Fruit fly (Drosophila melanogaster) whole organism, embryonic: Measurements from ENCODE around the gene Tsp5D.

Source experiments
- Atf-2 ChIP-seq: fragments of 200-800 bp; sonication (Bioruptor generic); optimal IDR thresholded peaks from 2 replicates; lab custom pipeline; 2016; ENCODE audit warnings: missing biosample characterization, missing genetic modification characterization
- C15 ChIP-seq: fragments of 200-800 bp; sonication (Bioruptor generic); IDR thresholded peaks from 3 replicates; pipeline ENCODE4 v1.3.6; 2022; ENCODE audit warnings: missing biosample characterization, missing genetic modification characterization
- CG10147 ChIP-seq: fragments of 200-800 bp; sonication (Bioruptor generic); optimal IDR thresholded peaks from 2 replicates; lab custom pipeline; 2019; ENCODE audit warnings: missing biosample characterization, mild to moderate bottlenecking, missing genetic modification characterization, moderate library complexity
- CG10267 ChIP-seq: fragments of 200-800 bp; sonication (Bioruptor generic); optimal IDR thresholded peaks from 2 replicates; lab custom pipeline; 2018; ENCODE audit warnings: missing biosample characterization, mild to moderate bottlenecking, missing genetic modification characterization, moderate library complexity
- CG10321 ChIP-seq: fragments of 200-800 bp; sonication (Bioruptor generic); IDR thresholded peaks from 2 replicates; pipeline ENCODE4 v1.3.6; 2022; ENCODE audit warnings: missing biosample characterization, missing genetic modification characterization
- CG10431 ChIP-seq: fragments of 200-800 bp; sonication (Bioruptor generic); optimal IDR thresholded peaks from 3 replicates; lab custom pipeline; 2018; ENCODE audit warnings: missing biosample characterization, mild to moderate bottlenecking, missing genetic modification characterization
- CG2889 ChIP-seq: fragments of 200-800 bp; sonication (Bioruptor generic); IDR thresholded peaks from 3 replicates; pipeline ENCODE4 v1.3.6; 2022; ENCODE audit warnings: missing biosample characterization, missing genetic modification characterization
- CG3065 ChIP-seq: fragments of 200-800 bp; sonication (Bioruptor generic); optimal IDR thresholded peaks from 2 replicates; lab custom pipeline; 2016; ENCODE audit warnings: missing biosample characterization, missing genetic modification characterization
- CG3838 ChIP-seq: fragments of 200-800 bp; sonication (Bioruptor generic); optimal IDR thresholded peaks from 3 replicates; lab custom pipeline; 2016; ENCODE audit warnings: missing biosample characterization, missing genetic modification characterization
- CG5180 ChIP-seq: fragments of 200-800 bp; sonication (Bioruptor generic); optimal IDR thresholded peaks from 3 replicates; lab custom pipeline; 2017; ENCODE audit warnings: missing biosample characterization, missing genetic modification characterization, mild to moderate bottlenecking, moderate library complexity, missing genetic modification reagents
- CG6272 ChIP-seq: fragments of 200-800 bp; sonication (Bioruptor generic); IDR thresholded peaks from 2 replicates; pipeline ENCODE4 v1.3.6; 2022; ENCODE audit warnings: missing biosample characterization, missing genetic modification characterization
- CG6791 ChIP-seq: fragments of 200-800 bp; sonication (Bioruptor generic); IDR thresholded peaks from 3 replicates; pipeline ENCODE4 v1.3.6; 2022; ENCODE audit warnings: missing biosample characterization, missing genetic modification characterization; ENCODE audit not compliant: partially characterized antibody
- CG7839 ChIP-seq: fragments of 200-800 bp; sonication (Bioruptor generic); optimal IDR thresholded peaks from 3 replicates; lab custom pipeline; 2018; ENCODE audit warnings: missing biosample characterization, mild to moderate bottlenecking, missing genetic modification characterization, moderate library complexity
- CG8089 ChIP-seq: fragments of 200-800 bp; sonication (Bioruptor generic); optimal IDR thresholded peaks from 3 replicates; lab custom pipeline; 2016; ENCODE audit warnings: missing biosample characterization, missing genetic modification characterization
- CG8281 ChIP-seq: fragments of 200-800 bp; sonication (Bioruptor generic); optimal IDR thresholded peaks from 2 replicates; lab custom pipeline; 2018; ENCODE audit warnings: missing biosample characterization, mild to moderate bottlenecking, missing genetic modification characterization, moderate library complexity
- CG8478 ChIP-seq: fragments of >200 bp; optimal IDR thresholded peaks from 2 replicates; lab custom pipeline; 2018
- CG9215 ChIP-seq: fragments of 200-800 bp; sonication (Bioruptor generic); IDR thresholded peaks from 2 replicates; pipeline ENCODE4 v1.3.6; 2022; ENCODE audit warnings: missing biosample characterization, missing genetic modification characterization
- CG9727 ChIP-seq: fragments of 200-800 bp; sonication (Bioruptor generic); optimal IDR thresholded peaks from 3 replicates; lab custom pipeline; 2017; ENCODE audit warnings: missing biosample characterization, mild to moderate bottlenecking, missing genetic modification characterization
- CHES-1-like ChIP-seq: fragments of 200-800 bp; sonication (Bioruptor generic); optimal IDR thresholded peaks from 2 replicates; lab custom pipeline; 2016; ENCODE audit warnings: missing biosample characterization, missing genetic modification characterization
- CoRest ChIP-seq: fragments of 200-800 bp; sonication (Bioruptor generic); optimal IDR thresholded peaks from 3 replicates; lab custom pipeline; 2018; ENCODE audit warnings: missing biosample characterization, mild to moderate bottlenecking, missing genetic modification characterization, moderate library complexity
- ERR ChIP-seq: fragments of 200-800 bp; sonication (Bioruptor generic); optimal IDR thresholded peaks from 2 replicates; lab custom pipeline; 2016; ENCODE audit warnings: missing biosample characterization, missing genetic modification characterization
- Eip74EF ChIP-seq, 2 experiments: fragments of 200-800 bp in 1 of 2; fragments of >200 bp in 1 of 2; sonication (Bioruptor generic) in 1 of 2; optimal IDR thresholded peaks; 2 replicates each; lab custom pipeline; 2017 to 2019; ENCODE audit warnings: missing biosample characterization in 2 of 2, missing genetic modification characterization in 2 of 2, mild to moderate bottlenecking in 1 of 2, moderate library complexity in 1 of 2
- H15 ChIP-seq: fragments of 200-800 bp; sonication (Bioruptor generic); IDR thresholded peaks from 3 replicates; pipeline ENCODE4 v1.3.6; 2022; ENCODE audit warnings: missing biosample characterization, missing genetic modification characterization
- Hr3 ChIP-seq: fragments of 200-800 bp; sonication (Bioruptor generic); optimal IDR thresholded peaks from 3 replicates; lab custom pipeline; 2016; ENCODE audit warnings: missing biosample characterization, missing genetic modification characterization
- Mad ChIP-seq: fragments of 200-800 bp; sonication (Bioruptor generic); optimal IDR thresholded peaks from 2 replicates; lab custom pipeline; 2016; ENCODE audit warnings: missing biosample characterization, missing genetic modification characterization
- Optix ChIP-seq: fragments of 200-800 bp; sonication (Bioruptor generic); IDR thresholded peaks from 3 replicates; pipeline ENCODE4 v1.3.6; 2022; ENCODE audit warnings: missing biosample characterization, missing genetic modification characterization
- Stat92E ChIP-seq, 3 experiments: fragments of >200 bp in 2 of 3; fragments of 200-800 bp in 1 of 3; sonication (Bioruptor generic) in 1 of 3; optimal IDR thresholded peaks; 2 replicates each; lab custom pipeline; 2017 to 2019; ENCODE audit warnings: missing biosample characterization in 3 of 3, missing genetic modification characterization in 3 of 3, mild to moderate bottlenecking in 1 of 3, moderate library complexity in 1 of 3
- Usf ChIP-seq: fragments of 200-800 bp; sonication (Bioruptor generic); optimal IDR thresholded peaks from 2 replicates; lab custom pipeline; 2017; ENCODE audit warnings: missing genotype, missing biosample characterization, missing genetic modification characterization
- btn ChIP-seq: fragments of 200-800 bp; sonication (Bioruptor generic); optimal IDR thresholded peaks from 2 replicates; lab custom pipeline; 2016; ENCODE audit warnings: missing biosample characterization, missing genetic modification characterization
- chif ChIP-seq, 2 experiments: fragments of 200-800 bp; sonication (Bioruptor generic); optimal IDR thresholded peaks; 3 replicates each; lab custom pipeline; 2016; ENCODE audit warnings: missing biosample characterization in 2 of 2, missing genetic modification characterization in 2 of 2
- crol ChIP-seq: fragments of 200-800 bp; sonication (Bioruptor generic); IDR thresholded peaks from 2 replicates; pipeline ENCODE4 v1.3.6; 2022; ENCODE audit warnings: missing biosample characterization, missing genetic modification characterization
- da ChIP-seq: fragments of 200-800 bp; sonication (Bioruptor generic); optimal IDR thresholded peaks from 2 replicates; lab custom pipeline; 2016; ENCODE audit warnings: missing biosample characterization, missing genetic modification characterization
- dan ChIP-seq: fragments of 200-800 bp; sonication (Bioruptor generic); IDR thresholded peaks from 2 replicates; pipeline ENCODE4 v1.3.6; 2022; ENCODE audit warnings: missing biosample characterization, missing genetic modification characterization
- esg ChIP-seq: fragments of 200-800 bp; sonication (Bioruptor generic); conservative IDR thresholded peaks from 2 replicates; pipeline ENCODE4 v1.3.6; 2022; ENCODE audit warnings: missing biosample characterization, missing genetic modification characterization
- eve ChIP-seq, 2 experiments: fragments of >200 bp; optimal IDR thresholded peaks; 2 replicates each; lab custom pipeline; 2017; ENCODE audit warnings: missing biosample characterization in 2 of 2, missing genetic modification characterization in 2 of 2
- fd96Cb ChIP-seq: fragments of 200-800 bp; sonication (Bioruptor generic); optimal IDR thresholded peaks from 2 replicates; lab custom pipeline; 2018; ENCODE audit warnings: missing biosample characterization, mild to moderate bottlenecking, missing genetic modification characterization, moderate library complexity
- gcm2 ChIP-seq: fragments of 200-800 bp; sonication (Bioruptor generic); optimal IDR thresholded peaks from 2 replicates; lab custom pipeline; 2016; ENCODE audit warnings: missing biosample characterization, missing genetic modification characterization
- gro ChIP-seq: fragments of 200-800 bp; sonication (Bioruptor generic); optimal IDR thresholded peaks from 2 replicates; lab custom pipeline; 2016; ENCODE audit warnings: missing biosample characterization, missing genetic modification characterization
- hb ChIP-seq: fragments of 200-800 bp; sonication (Bioruptor generic); IDR thresholded peaks from 3 replicates; pipeline ENCODE4 v1.3.6; 2022; ENCODE audit warnings: missing biosample characterization, missing genetic modification characterization; ENCODE audit not compliant: partially characterized antibody
- lab ChIP-seq: fragments of 200-800 bp; sonication (Bioruptor generic); optimal IDR thresholded peaks from 3 replicates; lab custom pipeline; 2017; ENCODE audit warnings: missing biosample characterization, missing genetic modification characterization, mild to moderate bottlenecking, moderate library complexity, missing genetic modification reagents
- nerfin-2 ChIP-seq: fragments of 200-800 bp; sonication (Bioruptor generic); IDR thresholded peaks from 2 replicates; pipeline ENCODE4 v1.3.6; 2022; ENCODE audit warnings: missing biosample characterization, missing genetic modification characterization; ENCODE audit not compliant: partially characterized antibody
- otp ChIP-seq: fragments of 200-800 bp; sonication (Bioruptor generic); IDR thresholded peaks from 3 replicates; pipeline ENCODE4, ENCODE4 v1.3.6; 2022; ENCODE audit warnings: missing biosample characterization, missing genetic modification characterization
- pan ChIP-seq, 4 experiments: fragments of >200 bp in 3 of 4; fragments of 200-800 bp in 1 of 4; sonication (Bioruptor generic) in 1 of 4; optimal IDR thresholded peaks in 3 of 4; IDR thresholded peaks in 1 of 4; 2 replicates each; pipeline versions ENCODE4 v1.3.6 to Lab custom; 2017 to 2022; ENCODE audit warnings: missing biosample characterization in 2 of 4, missing genetic modification characterization in 2 of 4, mixed read lengths in 1 of 4
- pnt ChIP-seq: fragments of 200-800 bp; sonication (Bioruptor generic); optimal IDR thresholded peaks from 3 replicates; lab custom pipeline; 2016; ENCODE audit warnings: missing biosample characterization, missing genetic modification characterization
- sens-2 ChIP-seq: fragments of 200-800 bp; sonication (Bioruptor generic); IDR thresholded peaks from 2 replicates; pipeline ENCODE4 v1.3.6; 2022; ENCODE audit warnings: missing biosample characterization, missing genetic modification characterization
- seq ChIP-seq: fragments of 200-800 bp; sonication (Bioruptor generic); IDR thresholded peaks from 2 replicates; pipeline ENCODE4 v1.3.6; 2022; ENCODE audit warnings: missing biosample characterization, missing genetic modification characterization
- sr ChIP-seq: fragments of 200-800 bp; sonication (Bioruptor generic); IDR thresholded peaks from 3 replicates; pipeline ENCODE4 v1.3.6; 2022; ENCODE audit warnings: missing biosample characterization, missing genetic modification characterization
- stc ChIP-seq: fragments of 200-800 bp; sonication (Bioruptor generic); IDR thresholded peaks from 2 replicates; pipeline ENCODE4 v1.3.6; 2022; ENCODE audit warnings: missing biosample characterization, missing genetic modification characterization
- sug ChIP-seq: fragments of 200-800 bp; optimal IDR thresholded peaks from 2 replicates; lab custom pipeline; 2019; ENCODE audit warnings: missing biosample characterization, mild to moderate bottlenecking, missing genetic modification characterization, moderate library complexity
- vfl ChIP-seq: fragments of 200-800 bp; sonication (Bioruptor generic); optimal IDR thresholded peaks from 2 replicates; lab custom pipeline; 2016; ENCODE audit warnings: missing biosample characterization, missing genetic modification characterization

Gene Tsp5D

DNA sequence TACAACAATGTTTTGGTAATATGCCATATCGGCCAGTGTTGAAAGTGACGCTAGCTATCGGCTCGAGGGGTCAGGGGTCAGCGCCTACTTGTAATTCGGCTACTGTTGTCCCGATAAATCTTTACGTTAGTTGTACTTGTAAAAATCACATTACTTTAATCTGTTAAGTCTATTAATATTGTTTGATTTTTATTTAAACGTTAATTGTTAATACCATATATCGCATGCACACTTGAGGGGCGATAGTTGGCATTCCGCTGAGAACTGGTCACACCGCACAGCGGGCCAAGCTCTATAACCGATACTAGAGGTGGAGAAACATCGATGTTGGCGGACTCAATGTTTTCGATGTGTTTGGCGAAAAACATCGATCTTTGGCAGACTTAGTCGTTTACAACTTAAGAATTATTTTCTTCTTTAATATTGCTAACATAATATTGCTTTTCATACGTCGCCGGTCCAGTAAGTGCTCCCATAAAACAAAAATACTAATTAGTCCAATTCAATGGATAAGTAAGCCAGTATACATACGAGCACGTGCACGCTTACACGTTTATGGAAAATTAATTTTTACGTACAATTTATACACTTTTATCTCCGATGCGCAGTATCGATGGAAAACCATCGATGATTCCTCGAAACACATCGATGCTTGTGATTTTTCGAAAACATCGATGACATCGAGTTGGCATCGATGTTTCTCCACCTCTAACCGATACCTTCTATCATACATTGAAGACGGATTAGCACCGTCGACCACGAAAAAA lies 37.3 kb downstream of the Tsp5D start, which contains the start of the genes rux and MCTS1 (continued):
- TF ChIP-seq CG9215 (peak; percentile 40), dan (no peak), CHES-1-like (GFP tag; lab: Kevin White, UChicago) (peak; percentile 32), sug (peak; percentile 31), CG6272 (GFP tag; lab: Robert Waterston, UW) (peak; percentile 53), nerfin-2 (GFP tag; lab: Robert Waterston, UW) (peak; percentile 92), chif (GFP tag; optimal IDR thresholded peaks at IDR 0.05; lab: Kevin White, UChicago) (peak in 1 of 2 experiments; percentile 19), CG10267 (peak; percentile 93), CG5180 (no peak), seq (no peak), Mad (GFP tag; lab: Kevin White, UChicago) (no peak), gro (no peak), pnt (GFP tag; lab: Kevin White, UChicago) (peak; percentile 30), CG8281 (no peak), btn (GFP tag; lab: Kevin White, UChicago) (no peak), CG10147 (no peak), vfl (GFP tag; lab: Kevin White, UChicago) (no peak), CG2889 (GFP tag; lab: Robert Waterston, UW) (no peak), sr (GFP tag; lab: Robert Waterston, UW) (no peak), CG10431 (GFP tag; lab: Kevin White, UChicago) (no peak), CG8478 (lab: Kevin White, UChicago) (no peak), CG6791 (GFP tag; lab: Robert Waterston, UW) (peak; percentile 89), crol (GFP tag; lab: Robert Waterston, UW) (0 out of 2 replicates have a peak, but pooled peaks have one; percentile 13), da (GFP tag; lab: Kevin White, UChicago) (no peak), eve (GFP tag; optimal IDR thresholded peaks at IDR 0.05; lab: Kevin White, UChicago) (no peak), C15 (GFP tag; lab: Robert Waterston, UW) (no peak), CG10321 (GFP tag; lab: Robert Waterston, UW) (no peak), Optix (GFP tag; lab: Robert Waterston, UW) (no peak), hb (GFP tag; lab: Robert Waterston, UW) (peak; percentile 90), gcm2 (GFP tag; lab: Kevin White, UChicago) (no peak), lab (GFP tag; lab: Kevin White, UChicago) (peak; percentile 10), Eip74EF (GFP tag; optimal IDR thresholded peaks at IDR 0.05; lab: Kevin White, UChicago) (no peak), CG7839 (tag; lab: Kevin White, UChicago) (no peak), stc (no peak), esg (GFP tag; lab: Robert Waterston, UW) (no peak), fd96Cb (tag; lab: Kevin White, UChicago) (peak; percentile 5), Hr3 (GFP tag; lab: Kevin White, UChicago) (peak; percentile 14), sens-2 (GFP tag; lab: Robert Waterston, UW) (no peak), Usf (no peak), Stat92E (GFP tag; optimal IDR thresholded peaks at IDR 0.05; lab: Kevin White, UChicago) (no peak), CoRest (tag; lab: Kevin White, UChicago) (peak; percentile 52), Atf-2 (GFP tag; lab: Kevin White, UChicago) (no peak), H15 (no peak), ERR (no peak), pan (optimal IDR thresholded peaks at IDR 0.05; lab: Kevin White, UChicago) (no peak), pan (GFP tag; optimal IDR thresholded peaks at IDR 0.05 in 1 of 2, IDR thresholded peaks at IDR 0.05 in 1 of 2) (no peak), CG3838 (GFP tag; lab: Kevin White, UChicago) (no peak), otp (no peak), CG9727 (peak; percentile 45), CG3065 (GFP tag; lab: Kevin White, UChicago) (no peak), CG8089 (GFP tag; lab: Kevin White, UChicago) (no peak)
